Worm (Caenorhabditis elegans) whole organism, young adult: ENCODE data around the gene elt-2.

Experiments
- B0019.2 ChIP-seq: fragments of 200-800 bp; sonication (Bioruptor generic); conservative IDR thresholded peaks from 2 replicates; pipeline ENCODE4 v1.3.6; 2022; ENCODE audit warnings: missing genetic modification reagents, missing genetic modification characterization, missing compliant biosample characterization
- B0035.1 ChIP-seq: sonication (generic microtip); optimal IDR thresholded peaks from 2 replicates; lab custom pipeline; 2016; ENCODE audit warnings: missing genetic modification characterization, mild to moderate bottlenecking, missing compliant biosample characterization, missing genotype, missing genetic modification reagents
- B0336.3 ChIP-seq: fragments of 200-800 bp; sonication (Bioruptor generic); IDR thresholded peaks from 2 replicates; pipeline ENCODE4 v1.3.6; 2022; ENCODE audit warnings: missing genetic modification characterization, missing compliant biosample characterization
- C06A6.2 ChIP-seq: fragments of 200-800 bp; sonication (Bioruptor generic); conservative IDR thresholded peaks from 2 replicates; pipeline ENCODE4 v1.3.6; 2022; ENCODE audit warnings: missing genetic modification characterization, missing compliant biosample characterization
- F37B4.10 ChIP-seq: fragments of 200-800 bp; sonication (Bioruptor generic); IDR thresholded peaks from 2 replicates; pipeline ENCODE4 v1.3.6; 2022; ENCODE audit warnings: missing genetic modification characterization, missing compliant biosample characterization
- F52B5.7 ChIP-seq: sonication (generic microtip); optimal IDR thresholded peaks from 2 replicates; lab custom pipeline; 2016; ENCODE audit warnings: mild to moderate bottlenecking, missing genetic modification characterization, missing compliant biosample characterization
- K11D2.4 ChIP-seq: fragments of 200-800 bp; sonication (Bioruptor generic); IDR thresholded peaks from 2 replicates; pipeline ENCODE4 v1.3.6; 2022; ENCODE audit warnings: missing genetic modification reagents, missing genetic modification characterization, missing compliant biosample characterization
- Y56A3A.18 ChIP-seq: fragments of 200-800 bp; sonication (Bioruptor generic); IDR thresholded peaks from 2 replicates; pipeline ENCODE4 v1.3.6; 2022; ENCODE audit warnings: missing genetic modification reagents, missing genetic modification characterization, missing compliant biosample characterization
- akir-1 ChIP-seq: fragments of 200-800 bp; sonication (Bioruptor generic); optimal IDR thresholded peaks from 2 replicates; lab custom pipeline; 2018; ENCODE audit warnings: mild to moderate bottlenecking, missing genetic modification characterization, moderate library complexity, missing compliant biosample characterization
- atf-7 ChIP-seq: sonication (generic microtip); optimal IDR thresholded peaks from 2 replicates; lab custom pipeline; 2017; ENCODE audit warnings: mild to moderate bottlenecking, missing genetic modification characterization, missing compliant biosample characterization
- athp-1 ChIP-seq: sonication (generic microtip); optimal IDR thresholded peaks from 2 replicates; lab custom pipeline; 2017; ENCODE audit warnings: mild to moderate bottlenecking, missing genetic modification characterization, missing compliant biosample characterization
- attf-3 ChIP-seq: fragments of 200-800 bp; sonication (Bioruptor generic); conservative IDR thresholded peaks from 2 replicates; pipeline ENCODE4 v1.3.6; 2022; ENCODE audit warnings: missing genetic modification reagents, missing genetic modification characterization, missing compliant biosample characterization
- attf-5 ChIP-seq: fragments of 200-800 bp; sonication (Bioruptor generic); optimal IDR thresholded peaks from 2 replicates; lab custom pipeline; 2018; ENCODE audit warnings: mild to moderate bottlenecking, missing genetic modification characterization, missing compliant biosample characterization
- attf-6 ChIP-seq: fragments of 200-800 bp; sonication (Bioruptor generic); IDR thresholded peaks from 2 replicates; pipeline ENCODE4 v1.3.6; 2022; ENCODE audit warnings: missing genetic modification reagents, missing genetic modification characterization, missing compliant biosample characterization
- cebp-1 ChIP-seq, 2 experiments: fragments of 200-800 bp in 1 of 2; sonication (Bioruptor generic) in 1 of 2; sonication (generic microtip) in 1 of 2; IDR thresholded peaks in 1 of 2; optimal IDR thresholded peaks in 1 of 2; 2 replicates each; pipeline versions ENCODE4 v1.3.6 to Lab custom; 2017 to 2022; ENCODE audit warnings: missing compliant biosample characterization in 2 of 2, missing genetic modification characterization in 2 of 2, mild to moderate bottlenecking in 1 of 2, missing genetic modification reagents in 1 of 2, moderate library complexity in 1 of 2
- ceh-100 ChIP-seq: fragments of 200-800 bp; sonication (Bioruptor generic); IDR thresholded peaks from 2 replicates; pipeline ENCODE4 v1.3.6; 2022; ENCODE audit warnings: missing genetic modification reagents, missing genetic modification characterization, missing compliant biosample characterization
- ceh-27 ChIP-seq: fragments of 200-800 bp; sonication (Bioruptor generic); optimal IDR thresholded peaks from 2 replicates; lab custom pipeline; 2018; ENCODE audit warnings: mild to moderate bottlenecking, missing genetic modification characterization, moderate library complexity, missing compliant biosample characterization
- ceh-40 ChIP-seq: fragments of 200-800 bp; sonication (Bioruptor generic); IDR thresholded peaks from 2 replicates; pipeline ENCODE4 v1.3.6; 2022; ENCODE audit warnings: missing genetic modification characterization, missing compliant biosample characterization
- ceh-91 ChIP-seq: fragments of 200-800 bp; sonication (Bioruptor generic); IDR thresholded peaks from 2 replicates; pipeline ENCODE4 v1.3.6; 2022; ENCODE audit warnings: missing genetic modification reagents, missing genetic modification characterization, missing compliant biosample characterization
- dox-1 ChIP-seq: fragments of 200-800 bp; sonication (Bioruptor generic); IDR thresholded peaks from 2 replicates; pipeline ENCODE4 v1.3.6; 2022; ENCODE audit warnings: missing genetic modification reagents, missing genetic modification characterization, missing compliant biosample characterization
- dpff-1 ChIP-seq: sonication (generic microtip); optimal IDR thresholded peaks from 2 replicates; lab custom pipeline; 2017; ENCODE audit warnings: mild to moderate bottlenecking, missing genetic modification characterization, missing compliant biosample characterization
- ets-4 ChIP-seq: fragments of 200-800 bp; sonication (Bioruptor generic); optimal IDR thresholded peaks from 2 replicates; lab custom pipeline; 2018; ENCODE audit warnings: mild to moderate bottlenecking, missing genetic modification characterization, missing compliant biosample characterization
- hlh-12 ChIP-seq: sonication (generic microtip); optimal IDR thresholded peaks from 2 replicates; lab custom pipeline; 2016; ENCODE audit warnings: missing genetic modification characterization, missing compliant biosample characterization
- hmg-1.2 ChIP-seq: fragments of 200-800 bp; sonication (Bioruptor generic); IDR thresholded peaks from 2 replicates; pipeline ENCODE4 v1.3.6; 2022; ENCODE audit warnings: missing genetic modification reagents, missing genetic modification characterization, missing compliant biosample characterization
- hrde-1 ChIP-seq: sonication (generic microtip); optimal IDR thresholded peaks from 2 replicates; lab custom pipeline; 2016; ENCODE audit warnings: missing genetic modification characterization, mild to moderate bottlenecking, missing compliant biosample characterization, moderate library complexity, missing genotype, missing genetic modification reagents, borderline replicate concordance
- lag-1 ChIP-seq: fragments of 200-800 bp; sonication (Bioruptor generic); IDR thresholded peaks from 2 replicates; pipeline ENCODE4 v1.3.6; 2022; ENCODE audit warnings: missing genetic modification reagents, missing genetic modification characterization, missing compliant biosample characterization
- let-526 ChIP-seq: fragments of 200-800 bp; sonication (Bioruptor generic); IDR thresholded peaks from 2 replicates; pipeline ENCODE4 v1.3.6; 2022; ENCODE audit warnings: missing genetic modification reagents, missing genetic modification characterization, missing compliant biosample characterization
- let-607 ChIP-seq, 2 experiments: fragments of 200-800 bp in 1 of 2; sonication (Bioruptor generic) in 1 of 2; sonication (generic microtip) in 1 of 2; optimal IDR thresholded peaks; 2 replicates each; lab custom pipeline; 2016 to 2018; ENCODE audit warnings: mild to moderate bottlenecking in 2 of 2, missing compliant biosample characterization in 2 of 2, missing genetic modification characterization in 2 of 2, moderate library complexity in 2 of 2, missing genotype in 1 of 2
- lin-26 ChIP-seq: fragments of 200-800 bp; sonication (Bioruptor generic); IDR thresholded peaks from 2 replicates; pipeline ENCODE4 v1.3.6; 2022; ENCODE audit warnings: missing genetic modification reagents, missing genetic modification characterization, missing compliant biosample characterization
- mcd-1 ChIP-seq: fragments of 200-800 bp; sonication (Bioruptor generic); IDR thresholded peaks from 2 replicates; pipeline ENCODE4 v1.3.6; 2022; ENCODE audit warnings: missing genetic modification reagents, missing genetic modification characterization, missing compliant biosample characterization
- mes-4 ChIP-seq: sonication (generic microtip); optimal IDR thresholded peaks from 2 replicates; lab custom pipeline; 2016; ENCODE audit warnings: missing genotype, missing genetic modification characterization, missing compliant biosample characterization
- nfyb-1 ChIP-seq: fragments of 200-800 bp; sonication (Bioruptor generic); IDR thresholded peaks from 2 replicates; pipeline ENCODE4 v1.3.6; 2022; ENCODE audit warnings: missing genetic modification reagents, missing genetic modification characterization, missing compliant biosample characterization
- nhr-80 ChIP-seq: sonication (generic microtip); optimal IDR thresholded peaks from 2 replicates; lab custom pipeline; 2016; ENCODE audit warnings: missing genetic modification characterization, missing compliant biosample characterization
- rcor-1 ChIP-seq: fragments of 200-800 bp; sonication (Bioruptor generic); IDR thresholded peaks from 2 replicates; pipeline ENCODE4 v1.3.6; 2022; ENCODE audit warnings: missing genetic modification reagents, missing genetic modification characterization, missing compliant biosample characterization
- repo-1 ChIP-seq: sonication (generic microtip); optimal IDR thresholded peaks from 2 replicates; lab custom pipeline; 2017; ENCODE audit warnings: mild to moderate bottlenecking, missing genetic modification characterization, missing compliant biosample characterization
- snpc-4 ChIP-seq, 5 experiments: fragments of 150-350 bp in 1 of 5; sonication (generic microtip) in 4 of 5; optimal IDR thresholded peaks; 2 replicates each; lab custom pipeline; 2014 to 2018; ENCODE audit warnings: missing genetic modification characterization in 5 of 5, missing biosample characterization in 3 of 5, antibody characterized with exemption in 2 of 5, mild to moderate bottlenecking in 2 of 5, missing compliant biosample characterization in 2 of 5, missing genotype in 2 of 5, moderate library complexity in 2 of 5, missing genetic modification reagents in 1 of 5
- tbp1 ChIP-seq: fragments of 200-800 bp; sonication (Bioruptor generic); optimal IDR thresholded peaks from 2 replicates; lab custom pipeline; 2018; ENCODE audit warnings: mild to moderate bottlenecking, missing genetic modification characterization, missing compliant biosample characterization
- tbx-9 ChIP-seq: sonication (generic microtip); optimal IDR thresholded peaks from 2 replicates; lab custom pipeline; 2016; ENCODE audit warnings: borderline replicate concordance, missing genetic modification characterization, inconsistent platforms, missing compliant biosample characterization
- tlf-1 ChIP-seq: fragments of 200-800 bp; sonication (Bioruptor generic); optimal IDR thresholded peaks from 2 replicates; lab custom pipeline; 2018; ENCODE audit warnings: mild to moderate bottlenecking, missing genetic modification characterization, missing compliant biosample characterization
- zfh-2 ChIP-seq: fragments of 200-800 bp; sonication (Bioruptor generic); conservative IDR thresholded peaks from 2 replicates; pipeline ENCODE4 v1.3.6; 2022; ENCODE audit warnings: missing genetic modification reagents, missing genetic modification characterization, missing compliant biosample characterization
- ztf-25 ChIP-seq: fragments of 200-800 bp; sonication (Bioruptor generic); IDR thresholded peaks from 2 replicates; pipeline ENCODE4 v1.3.6; 2022; ENCODE audit warnings: missing genetic modification reagents, missing genetic modification characterization, missing compliant biosample characterization

elt-2 gene

ce11 chrX:10524483-10524948, 43.5 kb downstream of the elt-2 start, which contains the start of the genes mboa-7 and git-1 (continued):
- TF ChIP-seq nhr-80 = peak; percentile 71
- TF ChIP-seq F37B4.10 (GFP tag; lab: Robert Waterston, UW) = no peak
- TF ChIP-seq hlh-12 (tag; lab: Kevin White, UChicago) = no peak
- 0 out of 2 replicates have a peak, but pooled peaks have one; percentile 11 for TF ChIP-seq C06A6.2 (GFP tag; lab: Robert Waterston, UW)
- TF ChIP-seq B0019.2 (GFP tag; lab: Robert Waterston, UW) = no peak
- no peak for TF ChIP-seq hmg-1.2 (GFP tag; lab: Robert Waterston, UW)
- TF ChIP-seq ceh-27 (GFP tag; lab: Kevin White, UChicago) = peak; percentile 15
- no peak for TF ChIP-seq ceh-100
- no peak for TF ChIP-seq dpff-1 (tag; lab: Kevin White, UChicago)
- no peak for TF ChIP-seq repo-1
- TF ChIP-seq hrde-1 (tag; lab: Kevin White, UChicago) = no peak
- no peak for TF ChIP-seq nfyb-1 (GFP tag; lab: Robert Waterston, UW)
- no peak for TF ChIP-seq snpc-4 (GFP tag; optimal IDR thresholded peaks at IDR 0.05; lab: Kevin White, UChicago)
- no peak for TF ChIP-seq snpc-4 (tag; optimal IDR thresholded peaks at IDR 0.05; lab: Kevin White, UChicago)
- TF ChIP-seq dox-1 (GFP tag; lab: Robert Waterston, UW) = peak; percentile 67
- TF ChIP-seq B0336.3 (GFP tag; lab: Robert Waterston, UW) = no peak
- no peak for TF ChIP-seq akir-1 (GFP tag; lab: Kevin White, UChicago)
- no peak for TF ChIP-seq tlf-1 (GFP tag; lab: Kevin White, UChicago)
- peak; percentile 6 for TF ChIP-seq attf-5 (GFP tag; lab: Kevin White, UChicago)
- no peak for TF ChIP-seq lag-1 (GFP tag; lab: Robert Waterston, UW)
- no peak for TF ChIP-seq cebp-1 (GFP tag; IDR thresholded peaks at IDR 0.05; lab: Robert Waterston, UW)
- TF ChIP-seq cebp-1 (tag; optimal IDR thresholded peaks at IDR 0.05; lab: Kevin White, UChicago) = peak; percentile 59
- TF ChIP-seq F52B5.7 (tag; lab: Kevin White, UChicago) = no peak
- no peak for TF ChIP-seq atf-7 (tag; lab: Kevin White, UChicago)
- no peak for TF ChIP-seq lin-26
- TF ChIP-seq zfh-2 = no peak
- no peak for TF ChIP-seq attf-3 (GFP tag; lab: Robert Waterston, UW)
- TF ChIP-seq ztf-25 (GFP tag; lab: Robert Waterston, UW) = no peak
- no peak for TF ChIP-seq mcd-1 (GFP tag; lab: Robert Waterston, UW)
- TF ChIP-seq tbp1 = peak; percentile 20
- TF ChIP-seq athp-1 (tag; lab: Kevin White, UChicago) = no peak
- no peak for TF ChIP-seq attf-6 (GFP tag; lab: Robert Waterston, UW)
- no peak for TF ChIP-seq ceh-40 (GFP tag; lab: Robert Waterston, UW)
- no peak for TF ChIP-seq K11D2.4 (GFP tag; lab: Robert Waterston, UW)
- TF ChIP-seq mes-4 (tag; lab: Kevin White, UChicago) = no peak
- TF ChIP-seq let-607 (tag; optimal IDR thresholded peaks at IDR 0.05; lab: Kevin White, UChicago) = no peak
- no peak for TF ChIP-seq tbx-9
- no peak for TF ChIP-seq rcor-1 (GFP tag; lab: Robert Waterston, UW)
- TF ChIP-seq, all 124 proteins: peak for 9

ce11 chrX:10527414-10527813, 46.4 kb downstream of the elt-2 start:
- TF ChIP-seq ceh-91 (GFP tag; lab: Robert Waterston, UW) = no peak
- 0 out of 2 replicates have a peak, but pooled peaks have one; percentile 58 for TF ChIP-seq dox-1 (GFP tag; lab: Robert Waterston, UW)
- TF ChIP-seq Y56A3A.18 (GFP tag; lab: Robert Waterston, UW) = no peak
- TF ChIP-seq let-526 (GFP tag; lab: Robert Waterston, UW) = no peak
- TF ChIP-seq ets-4 (GFP tag; lab: Kevin White, UChicago) = no peak
- no peak for TF ChIP-seq B0035.1
- TF ChIP-seq nhr-80 = peak; percentile 83
- no peak for TF ChIP-seq cebp-1 (GFP tag; IDR thresholded peaks at IDR 0.05; lab: Robert Waterston, UW)
- TF ChIP-seq cebp-1 (tag; optimal IDR thresholded peaks at IDR 0.05; lab: Kevin White, UChicago) = peak; percentile 0
- TF ChIP-seq, all 124 proteins: peak for 3
